Worm (Caenorhabditis elegans): ENCODE measurements around the gene Y11D7A.5.

DNA sequence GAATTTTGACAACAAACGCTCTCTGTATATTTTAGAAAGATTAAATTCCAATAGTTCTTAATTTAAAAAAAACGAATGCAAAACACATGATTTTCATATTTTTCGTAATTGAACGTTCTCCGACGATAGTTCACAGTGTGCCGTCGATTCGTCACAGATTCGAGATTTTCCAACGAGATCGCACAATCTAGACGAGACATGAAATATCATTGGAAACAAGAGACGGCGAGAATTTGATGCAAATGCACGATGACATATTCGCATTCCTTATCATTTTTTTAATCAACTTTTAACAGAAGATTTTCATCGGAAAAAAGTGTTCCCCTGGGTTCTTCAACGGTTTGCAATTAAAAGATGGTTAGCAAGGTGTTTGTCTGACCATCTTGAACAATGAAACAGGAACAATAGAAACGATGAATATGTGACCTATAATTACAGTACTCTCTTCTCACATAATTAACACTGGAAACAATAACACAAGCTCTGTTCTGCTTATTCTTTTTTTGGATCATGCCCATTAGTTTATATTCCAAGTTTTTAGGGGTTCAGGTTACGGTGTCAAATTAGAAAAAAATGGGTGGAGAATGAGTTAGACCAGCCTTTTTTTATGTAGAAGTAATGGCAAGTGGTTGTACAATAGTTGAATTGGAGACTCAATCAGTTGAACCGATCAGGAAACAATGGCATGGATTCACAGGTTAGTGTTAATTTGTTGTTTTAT lies 12.7 kb downstream of the Y11D7A.5 start, which contains the start of gene Y11D7A.3:
- no peak for TF ChIP-seq dao-5 (tag; optimal IDR thresholded peaks at IDR 0.05)
- no peak for TF ChIP-seq him-1 (tag; optimal IDR thresholded peaks at IDR 0.05)
